Worm (Caenorhabditis elegans) whole organism, L3 larva: ENCODE measurements around the gene vkmt-1.

Experiments used
- R02D3.7 ChIP-seq: fragments of 150-350 bp; optimal IDR thresholded peaks from 2 replicates; lab custom pipeline; 2014; ENCODE audit warnings: missing biosample characterization, missing genetic modification characterization
- ZK546.5 ChIP-seq: sonication (generic microtip); optimal IDR thresholded peaks from 2 replicates; lab custom pipeline; 2017; ENCODE audit warnings: missing biosample characterization, missing genetic modification characterization
- aly-2 ChIP-seq: fragments of 150-350 bp; optimal IDR thresholded peaks from 2 replicates; lab custom pipeline; 2014; ENCODE audit warnings: missing biosample characterization, missing genetic modification characterization
- ama-1 ChIP-seq: fragments of 150-350 bp; optimal IDR thresholded peaks from 2 replicates; lab custom pipeline; 2018
- ceh-16 ChIP-seq: sonication (generic microtip); optimal IDR thresholded peaks from 2 replicates; lab custom pipeline; 2017; ENCODE audit warnings: missing biosample characterization, missing genetic modification characterization
- ceh-28 ChIP-seq: fragments of 150-350 bp; optimal IDR thresholded peaks from 2 replicates; lab custom pipeline; 2014; ENCODE audit warnings: missing biosample characterization, missing genetic modification reagents, missing genetic modification characterization
- ceh-9 ChIP-seq: sonication (generic microtip); optimal IDR thresholded peaks from 2 replicates; lab custom pipeline; 2018; ENCODE audit warnings: missing biosample characterization, missing genetic modification characterization
- daf-12 ChIP-seq: fragments of 150-350 bp; optimal IDR thresholded peaks from 2 replicates; lab custom pipeline; 2014; ENCODE audit warnings: missing biosample characterization, missing genetic modification reagents, missing genetic modification characterization
- egl-27 ChIP-seq: sonication (generic microtip); optimal IDR thresholded peaks from 4 replicates; lab custom pipeline; 2017; ENCODE audit warnings: missing biosample characterization, missing genetic modification reagents, missing genetic modification characterization
- egl-5 ChIP-seq: fragments of 150-350 bp; optimal IDR thresholded peaks from 2 replicates; lab custom pipeline; 2017; ENCODE audit warnings: missing biosample characterization, missing genetic modification reagents, missing genetic modification characterization, inconsistent platforms
- elt-1 ChIP-seq: fragments of 150-350 bp; optimal IDR thresholded peaks from 2 replicates; lab custom pipeline; 2014; ENCODE audit warnings: missing biosample characterization, missing genetic modification characterization
- elt-2 ChIP-seq: sonication (generic microtip); optimal IDR thresholded peaks from 2 replicates; lab custom pipeline; 2016; ENCODE audit warnings: missing genetic modification reagents, mild to moderate bottlenecking, missing genetic modification characterization, missing compliant biosample characterization
- elt-3 ChIP-seq, 3 experiments: fragments of 150-350 bp in 1 of 3; sonication (generic microtip) in 2 of 3; optimal IDR thresholded peaks; 2 replicates in 2 of 3; 4 replicates in 1 of 3; lab custom pipeline; 2014 to 2017; ENCODE audit warnings: missing biosample characterization in 3 of 3, missing genetic modification characterization in 3 of 3
- fkh-10 ChIP-seq: sonication (generic microtip); optimal IDR thresholded peaks from 2 replicates; lab custom pipeline; 2017; ENCODE audit warnings: missing biosample characterization, missing genetic modification reagents, missing genetic modification characterization
- fkh-2 ChIP-seq: fragments of 150-350 bp; optimal IDR thresholded peaks from 2 replicates; lab custom pipeline; 2014; ENCODE audit warnings: missing biosample characterization, missing genetic modification reagents, missing genetic modification characterization
- fos-1 ChIP-seq: fragments of 150-350 bp; optimal IDR thresholded peaks from 2 replicates; lab custom pipeline; 2014; ENCODE audit warnings: missing biosample characterization, missing genetic modification characterization
- hmg-11 ChIP-seq: sonication (generic microtip); optimal IDR thresholded peaks from 2 replicates; lab custom pipeline; 2016; ENCODE audit warnings: missing genetic modification characterization, missing compliant biosample characterization
- jun-1 ChIP-seq: fragments of 150-350 bp; optimal IDR thresholded peaks from 2 replicates; lab custom pipeline; 2014; ENCODE audit warnings: missing biosample characterization, missing genetic modification reagents, missing genetic modification characterization
- lin-15B ChIP-seq: fragments of 150-350 bp; optimal IDR thresholded peaks from 2 replicates; lab custom pipeline; 2014; ENCODE audit warnings: missing biosample characterization, missing genetic modification characterization
- lin-39 ChIP-seq: fragments of 150-350 bp; optimal IDR thresholded peaks from 2 replicates; lab custom pipeline; 2018; ENCODE audit warnings: missing biosample characterization, missing genetic modification reagents, missing genetic modification characterization
- lsy-12 ChIP-seq: sonication (generic microtip); optimal IDR thresholded peaks from 2 replicates; lab custom pipeline; 2016; ENCODE audit warnings: mild to moderate bottlenecking, missing genetic modification characterization, missing compliant biosample characterization
- mdl-1 ChIP-seq: fragments of 150-350 bp; optimal IDR thresholded peaks from 2 replicates; lab custom pipeline; 2014; ENCODE audit warnings: missing biosample characterization, missing genetic modification characterization
- mml-1 ChIP-seq: fragments of 150-350 bp; sonication (generic microtip); optimal IDR thresholded peaks from 3 replicates; lab custom pipeline; 2014; ENCODE audit warnings: missing biosample characterization, missing genetic modification characterization
- nfya-1 ChIP-seq: sonication (generic microtip); optimal IDR thresholded peaks from 2 replicates; lab custom pipeline; 2017; ENCODE audit warnings: missing genetic modification characterization, mild to moderate bottlenecking, missing compliant biosample characterization, antibody characterized with exemption, moderate library complexity; ENCODE audit not compliant: insufficient read depth
- nhr-11 ChIP-seq: fragments of 150-350 bp; optimal IDR thresholded peaks from 2 replicates; lab custom pipeline; 2014; ENCODE audit warnings: missing biosample characterization, missing genetic modification characterization
- nhr-12 ChIP-seq: fragments of 150-350 bp; optimal IDR thresholded peaks from 2 replicates; lab custom pipeline; 2014; ENCODE audit warnings: missing biosample characterization, missing genetic modification characterization
- nhr-23 ChIP-seq: fragments of 150-350 bp; optimal IDR thresholded peaks from 2 replicates; lab custom pipeline; 2014; ENCODE audit warnings: missing biosample characterization, missing genetic modification reagents, missing genetic modification characterization
- nhr-28 ChIP-seq: fragments of 150-350 bp; optimal IDR thresholded peaks from 2 replicates; lab custom pipeline; 2014; ENCODE audit warnings: missing biosample characterization, missing genetic modification characterization
- nhr-43 ChIP-seq: sonication (generic microtip); optimal IDR thresholded peaks from 2 replicates; lab custom pipeline; 2016; ENCODE audit warnings: mild to moderate bottlenecking, missing genetic modification characterization, missing compliant biosample characterization; ENCODE audit not compliant: poor library complexity, severe bottlenecking
- pha-4 ChIP-seq: fragments of 150-350 bp; optimal IDR thresholded peaks from 2 replicates; lab custom pipeline; 2014; ENCODE audit warnings: missing biosample characterization, missing genetic modification reagents, missing genetic modification characterization
- pqm-1 ChIP-seq: fragments of 150-350 bp; optimal IDR thresholded peaks from 2 replicates; lab custom pipeline; 2017; ENCODE audit warnings: missing biosample characterization, missing genetic modification characterization, inconsistent platforms
- sea-2 ChIP-seq: fragments of 150-350 bp; sonication (generic microtip); optimal IDR thresholded peaks from 4 replicates; lab custom pipeline; 2014; ENCODE audit warnings: missing biosample characterization, missing genetic modification reagents, missing genetic modification characterization
- skn-1 ChIP-seq: fragments of 150-350 bp; optimal IDR thresholded peaks from 2 replicates; lab custom pipeline; 2014; ENCODE audit warnings: missing biosample characterization, missing genetic modification characterization
- snpc-4 ChIP-seq: fragments of 150-350 bp; optimal IDR thresholded peaks from 2 replicates; lab custom pipeline; 2014; ENCODE audit warnings: missing biosample characterization, missing genetic modification characterization
- tbx-2 ChIP-seq: sonication (generic microtip); optimal IDR thresholded peaks from 2 replicates; lab custom pipeline; 2016; ENCODE audit warnings: mild to moderate bottlenecking, missing genetic modification characterization, missing compliant biosample characterization
- unc-39 ChIP-seq: sonication (generic microtip); optimal IDR thresholded peaks from 4 replicates; lab custom pipeline; 2017; ENCODE audit warnings: missing biosample characterization, missing genetic modification characterization
- unc-62 ChIP-seq: fragments of 150-350 bp; sonication (generic microtip); optimal IDR thresholded peaks from 4 replicates; lab custom pipeline; 2014; ENCODE audit warnings: missing biosample characterization, missing genetic modification reagents, missing genetic modification characterization
- zag-1 ChIP-seq: fragments of 150-350 bp; optimal IDR thresholded peaks from 2 replicates; lab custom pipeline; 2014; ENCODE audit warnings: missing biosample characterization, missing genetic modification characterization

vkmt-1 gene

ce11 chrIV:12268272-12269045 is 10.1 kb upstream of the vkmt-1 start, which contains the start of the genes ppm-1.H and rpl-34 (continued):
- TF ChIP-seq nhr-23 (tag; lab: Kevin White, UChicago) (peak; percentile 27), ceh-9 (tag; lab: Kevin White, UChicago) (no peak)

ce11 chrIV:12270392-12270791 is 8.1 kb upstream of the vkmt-1 start, which contains the start of gene C42C1.3:
Gene C42C1.3 (minus strand): TSS chrIV:12270492.
- TF ChIP-seq fos-1 (tag; lab: Kevin White, UChicago) = no peak
- TF ChIP-seq nhr-11 (tag; lab: Kevin White, UChicago) = no peak
- no peak for TF ChIP-seq mml-1 (tag; lab: Kevin White, UChicago)

DNA sequence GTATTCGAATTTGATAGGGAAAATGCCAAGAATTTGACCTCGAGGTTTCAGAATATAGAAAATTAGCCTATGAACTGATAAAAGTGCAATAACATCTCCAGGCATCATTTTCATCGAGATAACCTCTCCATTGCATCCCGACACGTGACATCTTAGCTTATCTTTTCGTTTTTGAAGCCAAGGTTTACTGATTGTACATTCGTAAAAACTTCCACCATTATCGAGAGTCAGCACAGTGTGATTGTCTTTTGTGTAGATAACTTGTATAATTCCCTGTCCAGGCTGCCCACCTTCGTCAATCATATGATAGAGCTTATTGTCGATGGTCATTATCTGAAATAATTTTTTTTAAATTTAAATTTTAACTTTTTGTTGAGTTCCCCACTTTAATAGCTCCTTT is 4.2 kb upstream of the vkmt-1 start:
- no peak for TF ChIP-seq fkh-2 (tag; lab: Kevin White, UChicago)
- peak; percentile 73 for TF ChIP-seq elt-2 (tag; lab: Kevin White, UChicago)
- TF ChIP-seq fkh-10 = no peak
- TF ChIP-seq nhr-12 (tag; lab: Kevin White, UChicago) = no peak
- TF ChIP-seq unc-62 (GFP tag; lab: Kevin White, UChicago) = no peak
- no peak for TF ChIP-seq unc-39 (tag; lab: Kevin White, UChicago)
- no peak for TF ChIP-seq jun-1 (tag; lab: Kevin White, UChicago)
- TF ChIP-seq nhr-28 = no peak
- TF ChIP-seq ama-1 = no peak
- TF ChIP-seq pqm-1 (tag; lab: Kevin White, UChicago) = peak; percentile 37
- TF ChIP-seq aly-2 = no peak
- no peak for TF ChIP-seq ceh-16 (tag; lab: Kevin White, UChicago)
- no peak for TF ChIP-seq daf-12 (tag; lab: Kevin White, UChicago)
- TF ChIP-seq ZK546.5 (tag; lab: Kevin White, UChicago) = no peak
- TF ChIP-seq lin-39 (tag; lab: Kevin White, UChicago) = no peak
- no peak for TF ChIP-seq elt-1 (tag; lab: Kevin White, UChicago)
- no peak for TF ChIP-seq egl-27 (tag; lab: Kevin White, UChicago)
- TF ChIP-seq tbx-2 (tag; lab: Kevin White, UChicago) = no peak

DNA sequence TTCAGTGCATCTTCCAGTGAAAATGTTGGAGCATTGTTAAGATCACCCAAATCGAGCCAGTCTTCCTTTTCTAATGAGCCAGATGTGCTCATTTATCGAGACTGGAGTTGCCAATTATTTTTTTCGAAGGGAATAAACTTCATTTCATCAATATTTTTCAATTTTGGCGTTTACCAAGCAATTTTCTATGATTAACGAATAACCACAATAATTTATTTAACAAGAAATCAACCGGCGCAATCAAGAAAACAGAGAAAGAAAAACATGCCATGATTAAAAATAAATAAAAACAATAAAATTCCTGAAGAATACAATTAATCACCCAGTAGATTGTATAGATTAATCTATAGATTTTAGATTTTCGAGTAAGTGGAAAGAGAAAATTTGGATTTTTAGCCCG is 2.6 kb upstream of the vkmt-1 start, which contains the start of gene vps-8:
TSS of gene vps-8 (minus strand) at position 101 of the 400 bp plus-strand sequence.
- no peak for TF ChIP-seq tbx-2 (tag; lab: Kevin White, UChicago)

ce11 chrIV:12279340-12279739 is 815 bp downstream of the vkmt-1 start, which contains the start of gene ltah-1.1:
Gene ltah-1.1 (plus strand): TSS chrIV:12279622.
- no peak for TF ChIP-seq tbx-2 (tag; lab: Kevin White, UChicago)
- TF ChIP-seq elt-3 (tag; optimal IDR thresholded peaks at IDR 0.05; lab: Kevin White, UChicago) = no peak
- no peak for TF ChIP-seq jun-1 (tag; lab: Kevin White, UChicago)
- no peak for TF ChIP-seq pqm-1 (tag; lab: Kevin White, UChicago)
- TF ChIP-seq mdl-1 = no peak
- TF ChIP-seq elt-2 (tag; lab: Kevin White, UChicago) = peak; percentile 54
- no peak for TF ChIP-seq nfya-1 (tag; lab: Kevin White, UChicago)

DNA sequence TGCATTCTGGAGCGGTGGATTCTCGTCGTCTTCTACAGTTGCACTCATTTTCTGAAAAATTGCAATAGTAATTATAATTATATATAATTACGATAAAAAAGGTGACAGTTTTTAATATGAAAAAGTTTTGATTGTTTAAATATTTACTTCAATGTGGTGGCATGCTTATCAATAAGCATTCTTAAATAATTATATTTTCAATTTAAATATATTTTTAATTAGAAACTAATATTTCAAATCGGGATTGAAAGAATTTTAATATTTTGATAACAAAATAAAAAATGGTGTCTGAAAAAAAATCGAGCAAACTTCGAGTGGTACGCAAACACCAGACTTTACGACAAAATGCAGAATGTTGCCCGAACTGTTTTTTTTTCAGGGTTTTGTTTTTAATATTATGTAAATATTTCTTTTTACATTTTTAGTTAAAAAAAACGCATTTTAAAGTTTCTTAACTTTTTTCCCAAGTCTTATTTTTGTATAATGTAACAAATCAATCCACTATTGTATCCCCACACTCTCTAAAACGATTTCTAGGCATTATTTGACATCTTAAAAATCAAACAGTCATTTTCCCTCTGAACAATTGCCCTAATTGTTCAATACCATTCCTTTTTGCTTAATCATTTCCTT is 3.7 kb downstream of the vkmt-1 start, which contains the start of the genes C42C1.12 and C42C1.19:
TSS of gene C42C1.12 (minus strand) at position 51 of the 633 bp plus-strand sequence.
TSS of gene C42C1.19 (plus strand) at position 583 of the 633 bp plus-strand sequence.
- no peak for TF ChIP-seq nhr-43 (tag; lab: Kevin White, UChicago)
- TF ChIP-seq mdl-1 = no peak
- TF ChIP-seq lin-15B (tag; lab: Kevin White, UChicago) = peak; percentile 33
- no peak for TF ChIP-seq nhr-23 (tag; lab: Kevin White, UChicago)
- peak; percentile 49 for TF ChIP-seq pha-4 (tag; lab: Kevin White, UChicago)
- no peak for TF ChIP-seq sea-2 (GFP tag; lab: Kevin White, UChicago)
- no peak for TF ChIP-seq ZK546.5 (tag; lab: Kevin White, UChicago)
- TF ChIP-seq zag-1 = no peak
- no peak for TF ChIP-seq skn-1 (tag; lab: Kevin White, UChicago)
- TF ChIP-seq daf-12 (tag; lab: Kevin White, UChicago) = no peak
- TF ChIP-seq nhr-11 (tag; lab: Kevin White, UChicago) = no peak
- TF ChIP-seq fos-1 (tag; lab: Kevin White, UChicago) = no peak
- TF ChIP-seq egl-5 (tag; lab: Kevin White, UChicago) = no peak
- no peak for TF ChIP-seq ceh-16 (tag; lab: Kevin White, UChicago)
- no peak for TF ChIP-seq R02D3.7 (tag; lab: Kevin White, UChicago)
- no peak for TF ChIP-seq mml-1 (tag; lab: Kevin White, UChicago)
- TF ChIP-seq snpc-4 (tag; lab: Kevin White, UChicago) = no peak
- peak; percentile 57 for TF ChIP-seq hmg-11 (tag; lab: Kevin White, UChicago)
- no peak for TF ChIP-seq nhr-12 (tag; lab: Kevin White, UChicago)
- TF ChIP-seq aly-2 = no peak
- TF ChIP-seq lsy-12 (tag; lab: Kevin White, UChicago) = no peak
- no peak for TF ChIP-seq egl-27 (tag; lab: Kevin White, UChicago)
- no peak for TF ChIP-seq nfya-1 (tag; lab: Kevin White, UChicago)
- TF ChIP-seq ceh-9 (tag; lab: Kevin White, UChicago) = no peak
- no peak for TF ChIP-seq tbx-2 (tag; lab: Kevin White, UChicago)
- TF ChIP-seq ceh-28 = no peak
- TF ChIP-seq elt-2 (tag; lab: Kevin White, UChicago) = peak; percentile 14
